Worm (Caenorhabditis elegans): ENCODE results near the gene clec-32.

DNA sequence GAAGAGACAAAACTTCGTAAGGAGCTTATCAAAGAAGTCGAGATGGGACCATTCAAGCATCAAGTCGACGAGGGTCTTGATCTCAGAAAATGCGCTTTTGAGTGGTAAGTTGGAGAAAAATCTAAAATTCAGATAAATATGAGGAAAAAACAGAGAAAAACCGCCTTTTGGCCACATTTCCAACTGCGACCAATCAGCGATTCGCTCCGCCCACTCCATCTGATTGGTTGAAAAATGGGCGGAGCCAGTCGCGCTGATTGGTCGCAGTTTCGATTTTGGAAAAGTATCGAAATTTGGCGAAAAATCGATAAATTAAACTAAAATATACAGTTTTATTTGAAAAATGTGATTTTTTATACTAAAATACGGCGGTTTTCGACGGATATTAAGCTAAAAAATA, 49.8 kb downstream of the clec-32 start:
- TF ChIP-seq ama-1 (optimal IDR thresholded peaks at IDR 0.05) (no peak), ceh-13 (GFP tag; optimal IDR thresholded peaks at IDR 0.05) (no peak), tbx-37 (GFP tag; conservative IDR thresholded peaks at IDR 0.05) (no peak)
